Fruit fly (Drosophila melanogaster): Measurements from ENCODE around the gene Elp6.

DNA sequence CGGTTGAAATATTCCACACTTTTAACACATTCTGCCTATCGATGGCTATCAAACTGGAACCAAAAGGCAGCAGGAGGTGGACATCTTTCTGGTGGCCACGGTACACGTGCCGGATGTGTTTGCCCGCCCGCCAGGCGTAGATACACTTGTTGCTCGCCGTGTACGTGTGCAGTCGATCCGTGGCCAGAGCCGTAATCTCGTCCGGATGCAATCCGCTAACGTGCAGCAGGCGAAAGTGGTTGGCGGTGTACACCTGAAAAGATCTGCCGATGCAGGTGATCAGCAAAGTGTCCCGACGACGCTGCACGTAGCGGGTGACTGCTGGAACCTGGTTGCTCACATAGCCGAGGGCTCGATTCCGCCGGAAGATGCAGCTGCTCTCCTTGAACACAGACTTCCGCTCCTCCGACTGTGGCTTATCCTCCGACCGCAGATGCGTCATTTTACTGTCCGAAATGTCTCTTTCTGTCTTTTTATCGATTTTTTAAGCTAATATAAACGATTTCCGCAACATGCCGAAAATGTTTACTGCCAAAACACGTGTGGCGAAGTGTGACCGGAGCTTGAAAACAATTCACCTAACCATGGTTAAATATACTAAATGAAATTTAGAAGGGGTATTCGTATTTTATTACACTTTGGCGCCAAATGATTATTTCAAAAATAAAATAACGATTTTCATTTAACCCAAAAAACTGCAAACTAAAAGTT lies 21.6 kb upstream of the Elp6 start, which contains the start of gene CG9799:
- TF ChIP-seq CG5204 (GFP tag; optimal IDR thresholded peaks at IDR 0.05) (no peak), kay (GFP tag; ENCODE audit: borderline replicate concordance) (no peak), Crg-1 (GFP tag; optimal IDR thresholded peaks at IDR 0.05) (no peak), CG1620 (GFP tag; optimal IDR thresholded peaks at IDR 0.05) (no peak)
